Fruit fly (Drosophila melanogaster): Measurements from ENCODE around the gene Men-b.

dm6 chr3R:27137914-27138323, 13.5 kb upstream of the Men-b start:
- TF ChIP-seq psq (optimal IDR thresholded peaks at IDR 0.05) (no peak), Myc (optimal IDR thresholded peaks at IDR 0.05) (no peak), Sin3A (optimal IDR thresholded peaks at IDR 0.05) (no peak), ttk (optimal IDR thresholded peaks at IDR 0.05) (no peak), h (optimal IDR thresholded peaks at IDR 0.05) (no peak), insv (optimal IDR thresholded peaks at IDR 0.05) (no peak)

Data from Kc167 (cell line).